Worm (Caenorhabditis elegans) whole organism, L1 larva: ENCODE measurements around the gene mdf-1.

Source experiments
- C04F5.9 ChIP-seq: sonication (generic microtip); optimal IDR thresholded peaks from 2 replicates; lab custom pipeline; 2016; ENCODE audit warnings: missing genetic modification characterization, missing compliant biosample characterization
- F16B12.6 ChIP-seq: fragments of 150-350 bp; optimal IDR thresholded peaks from 2 replicates; lab custom pipeline; 2014; ENCODE audit warnings: missing biosample characterization, missing genetic modification characterization
- Y116A8C.19 ChIP-seq: sonication (generic microtip); optimal IDR thresholded peaks from 2 replicates; lab custom pipeline; 2016; ENCODE audit warnings: missing compliant biosample characterization, missing genetic modification characterization, borderline replicate concordance
- aha-1 ChIP-seq: fragments of 150-350 bp; optimal IDR thresholded peaks from 2 replicates; lab custom pipeline; 2014; ENCODE audit warnings: missing biosample characterization, missing genetic modification characterization
- ama-1 ChIP-seq: fragments of 150-350 bp; optimal IDR thresholded peaks from 2 replicates; lab custom pipeline; 2014
- blmp-1 ChIP-seq: fragments of 150-350 bp; optimal IDR thresholded peaks from 2 replicates; lab custom pipeline; 2014; ENCODE audit warnings: missing biosample characterization, missing genetic modification characterization
- ceh-63 ChIP-seq: fragments of 200-800 bp; sonication (Bioruptor generic); optimal IDR thresholded peaks from 2 replicates; lab custom pipeline; 2018; ENCODE audit warnings: mild to moderate bottlenecking, missing genetic modification characterization, missing compliant biosample characterization
- ceh-8 ChIP-seq: fragments of 200-800 bp; sonication (Bioruptor generic); optimal IDR thresholded peaks from 2 replicates; lab custom pipeline; 2018; ENCODE audit warnings: mild to moderate bottlenecking, missing genetic modification characterization, moderate library complexity, missing compliant biosample characterization
- ceh-90 ChIP-seq: sonication (generic microtip); optimal IDR thresholded peaks from 2 replicates; lab custom pipeline; 2016; ENCODE audit warnings: missing genetic modification characterization, missing compliant biosample characterization
- dsc-1 ChIP-seq: sonication (generic microtip); optimal IDR thresholded peaks from 2 replicates; lab custom pipeline; 2016; ENCODE audit warnings: mild to moderate bottlenecking, missing genetic modification characterization, missing compliant biosample characterization
- efl-1 ChIP-seq, 4 experiments: fragments of 150-350 bp; optimal IDR thresholded peaks in 3 of 4; peaks in 1 of 4; 1 replicate in 1 of 4; 2 replicates in 3 of 4; lab custom pipeline; 2014; ENCODE audit warnings: missing biosample characterization in 2 of 4, missing genetic modification characterization in 2 of 4, missing genetic modification reagents in 2 of 4
- elt-2 ChIP-seq: sonication (generic microtip); optimal IDR thresholded peaks from 2 replicates; lab custom pipeline; 2016; ENCODE audit warnings: missing genetic modification characterization, mild to moderate bottlenecking, inconsistent platforms, missing compliant biosample characterization, missing genetic modification reagents
- elt-3 ChIP-seq, 6 experiments: fragments of 150-350 bp in 1 of 6; sonication (generic microtip); optimal IDR thresholded peaks; 2 replicates each; lab custom pipeline; 2017 to 2018; ENCODE audit warnings: missing biosample characterization in 6 of 6, missing genetic modification characterization in 6 of 6, inconsistent platforms in 1 of 6
- ets-5 ChIP-seq: fragments of 200-800 bp; sonication (Bioruptor generic); IDR thresholded peaks from 2 replicates; pipeline ENCODE4 v1.3.6; 2022; ENCODE audit warnings: missing genetic modification characterization, missing compliant biosample characterization
- fkh-4 ChIP-seq: sonication (generic microtip); optimal IDR thresholded peaks from 2 replicates; lab custom pipeline; 2016; ENCODE audit warnings: missing compliant biosample characterization, missing genetic modification characterization, borderline replicate concordance
- fkh-8 ChIP-seq: sonication (generic microtip); optimal IDR thresholded peaks from 2 replicates; lab custom pipeline; 2016; ENCODE audit warnings: mild to moderate bottlenecking, missing genetic modification characterization, missing compliant biosample characterization
- fos-1 ChIP-seq: fragments of 150-350 bp; optimal IDR thresholded peaks from 2 replicates; lab custom pipeline; 2014; ENCODE audit warnings: missing biosample characterization, missing genetic modification characterization
- irx-1 ChIP-seq: sonication (generic microtip); optimal IDR thresholded peaks from 2 replicates; lab custom pipeline; 2016; ENCODE audit warnings: missing genetic modification characterization, missing compliant biosample characterization
- isw-1 ChIP-seq: fragments of 200-800 bp; sonication (Bioruptor generic); IDR thresholded peaks from 2 replicates; pipeline ENCODE4 v1.3.6; 2022; ENCODE audit warnings: missing genetic modification characterization, missing compliant biosample characterization
- jun-1 ChIP-seq: fragments of 150-350 bp; optimal IDR thresholded peaks from 2 replicates; lab custom pipeline; 2014; ENCODE audit warnings: missing biosample characterization, missing genetic modification reagents, missing genetic modification characterization
- lin-13 ChIP-seq: fragments of 150-350 bp; optimal IDR thresholded peaks from 2 replicates; lab custom pipeline; 2014; ENCODE audit warnings: missing biosample characterization, missing genetic modification reagents, missing genetic modification characterization
- lin-14 ChIP-seq: fragments of 200-800 bp; sonication (Bioruptor generic); optimal IDR thresholded peaks from 2 replicates; lab custom pipeline; 2018; ENCODE audit warnings: mild to moderate bottlenecking, missing genetic modification characterization, moderate library complexity, missing compliant biosample characterization
- lin-35 ChIP-seq, 2 experiments: fragments of 150-350 bp; optimal IDR thresholded peaks; 2 replicates each; lab custom pipeline; 2014; ENCODE audit warnings: missing biosample characterization in 2 of 2, missing genetic modification characterization in 2 of 2, missing genetic modification reagents in 2 of 2
- lin-39 ChIP-seq: fragments of 150-350 bp; optimal IDR thresholded peaks from 2 replicates; lab custom pipeline; 2014; ENCODE audit warnings: missing biosample characterization, missing genetic modification reagents, missing genetic modification characterization
- lsy-2 ChIP-seq, 2 experiments: fragments of 150-350 bp; optimal IDR thresholded peaks; 2 replicates each; lab custom pipeline; 2014; ENCODE audit warnings: missing biosample characterization in 2 of 2, missing genetic modification characterization in 2 of 2
- mdl-1 ChIP-seq, 2 experiments: fragments of 150-350 bp; optimal IDR thresholded peaks; 2 replicates each; lab custom pipeline; 2014 to 2017; ENCODE audit warnings: missing biosample characterization in 2 of 2, missing genetic modification characterization in 2 of 2, inconsistent platforms in 1 of 2
- mef-2 ChIP-seq: fragments of 150-350 bp; optimal IDR thresholded peaks from 2 replicates; lab custom pipeline; 2014; ENCODE audit warnings: missing biosample characterization, missing genetic modification characterization
- mep-1 ChIP-seq: fragments of 150-350 bp; optimal IDR thresholded peaks from 2 replicates; lab custom pipeline; 2014; ENCODE audit warnings: missing biosample characterization, missing genetic modification characterization
- nhr-11 ChIP-seq: fragments of 150-350 bp; optimal IDR thresholded peaks from 2 replicates; lab custom pipeline; 2014; ENCODE audit warnings: missing biosample characterization, missing genetic modification characterization
- nhr-19 ChIP-seq: fragments of 200-800 bp; sonication (Bioruptor generic); conservative IDR thresholded peaks from 2 replicates; pipeline ENCODE4 v1.3.6; 2022; ENCODE audit warnings: missing genetic modification characterization, missing compliant biosample characterization
- nhr-237 ChIP-seq: fragments of 150-350 bp; optimal IDR thresholded peaks from 2 replicates; lab custom pipeline; 2014; ENCODE audit warnings: missing biosample characterization, missing genetic modification characterization
- nhr-28 ChIP-seq: fragments of 150-350 bp; optimal IDR thresholded peaks from 2 replicates; lab custom pipeline; 2014; ENCODE audit warnings: missing biosample characterization, missing genetic modification characterization
- nhr-47 ChIP-seq: sonication (generic microtip); optimal IDR thresholded peaks from 2 replicates; lab custom pipeline; 2016; ENCODE audit warnings: mild to moderate bottlenecking, missing genetic modification characterization, moderate library complexity, missing compliant biosample characterization
- nhr-71 ChIP-seq: sonication (generic microtip); optimal IDR thresholded peaks from 2 replicates; lab custom pipeline; 2016; ENCODE audit warnings: mild to moderate bottlenecking, missing genetic modification characterization, moderate library complexity, missing compliant biosample characterization
- nhr-76 ChIP-seq: sonication (generic microtip); optimal IDR thresholded peaks from 2 replicates; lab custom pipeline; 2017; ENCODE audit warnings: missing biosample characterization, missing genetic modification characterization
- nhr-77 ChIP-seq: fragments of 150-350 bp; optimal IDR thresholded peaks from 2 replicates; lab custom pipeline; 2014; ENCODE audit warnings: missing biosample characterization, missing genetic modification characterization
- nhr-85 ChIP-seq: sonication (generic microtip); peaks from one replicate; lab custom pipeline; 2016; ENCODE audit warnings: missing genetic modification characterization, inconsistent platforms, missing compliant biosample characterization
- pqm-1 ChIP-seq: sonication (generic microtip); optimal IDR thresholded peaks from 3 replicates; lab custom pipeline; 2017; ENCODE audit warnings: missing biosample characterization, missing genetic modification characterization
- skn-1 ChIP-seq: fragments of 150-350 bp; optimal IDR thresholded peaks from 2 replicates; lab custom pipeline; 2014; ENCODE audit warnings: missing biosample characterization, missing genetic modification characterization
- snu-23 ChIP-seq: sonication (generic microtip); optimal IDR thresholded peaks from 2 replicates; lab custom pipeline; 2016; ENCODE audit warnings: missing genetic modification characterization, missing compliant biosample characterization
- sup-37 ChIP-seq: fragments of 200-800 bp; sonication (Bioruptor generic); optimal IDR thresholded peaks from 2 replicates; lab custom pipeline; 2018; ENCODE audit warnings: mild to moderate bottlenecking, missing genetic modification characterization, missing compliant biosample characterization
- swsn-7 ChIP-seq: sonication (generic microtip); optimal IDR thresholded peaks from 2 replicates; lab custom pipeline; 2016; ENCODE audit warnings: missing genetic modification characterization, missing compliant biosample characterization
- tbx-2 ChIP-seq: sonication (generic microtip); optimal IDR thresholded peaks from 2 replicates; lab custom pipeline; 2016; ENCODE audit warnings: missing genetic modification characterization, missing compliant biosample characterization
- tlp-1 ChIP-seq: fragments of 150-350 bp; optimal IDR thresholded peaks from 2 replicates; lab custom pipeline; 2014; ENCODE audit warnings: missing biosample characterization, missing genetic modification characterization
- unc-30 ChIP-seq: sonication (generic microtip); optimal IDR thresholded peaks from 2 replicates; lab custom pipeline; 2017; ENCODE audit warnings: missing biosample characterization, missing genetic modification characterization
- unc-62 ChIP-seq: fragments of 150-350 bp; optimal IDR thresholded peaks from 2 replicates; lab custom pipeline; 2014; ENCODE audit warnings: missing biosample characterization, missing genetic modification reagents, missing genetic modification characterization
- unc-86 ChIP-seq: sonication (generic microtip); optimal IDR thresholded peaks from 2 replicates; lab custom pipeline; 2016; ENCODE audit warnings: missing genetic modification characterization, missing compliant biosample characterization
- unc-98 ChIP-seq: fragments of 200-800 bp; sonication (Bioruptor generic); IDR thresholded peaks from 2 replicates; pipeline ENCODE4 v1.3.6; 2022; ENCODE audit warnings: missing genetic modification characterization, missing compliant biosample characterization
- vab-15 ChIP-seq: sonication (generic microtip); optimal IDR thresholded peaks from 2 replicates; lab custom pipeline; 2017; ENCODE audit warnings: missing genotype, mild to moderate bottlenecking, missing genetic modification characterization, missing compliant biosample characterization
- xbp-1 ChIP-seq: sonication (generic microtip); optimal IDR thresholded peaks from 2 replicates; lab custom pipeline; 2016; ENCODE audit warnings: missing genetic modification characterization, missing compliant biosample characterization
- ztf-11 ChIP-seq, 2 experiments: sonication (generic microtip); optimal IDR thresholded peaks; 2 replicates each; lab custom pipeline; 2016 to 2017; ENCODE audit warnings: missing genetic modification characterization in 2 of 2, missing biosample characterization in 1 of 2, missing compliant biosample characterization in 1 of 2
- ztf-4 ChIP-seq: fragments of 150-350 bp; optimal IDR thresholded peaks from 2 replicates; lab custom pipeline; 2014; ENCODE audit warnings: missing biosample characterization, missing genetic modification characterization

Gene mdf-1

DNA sequence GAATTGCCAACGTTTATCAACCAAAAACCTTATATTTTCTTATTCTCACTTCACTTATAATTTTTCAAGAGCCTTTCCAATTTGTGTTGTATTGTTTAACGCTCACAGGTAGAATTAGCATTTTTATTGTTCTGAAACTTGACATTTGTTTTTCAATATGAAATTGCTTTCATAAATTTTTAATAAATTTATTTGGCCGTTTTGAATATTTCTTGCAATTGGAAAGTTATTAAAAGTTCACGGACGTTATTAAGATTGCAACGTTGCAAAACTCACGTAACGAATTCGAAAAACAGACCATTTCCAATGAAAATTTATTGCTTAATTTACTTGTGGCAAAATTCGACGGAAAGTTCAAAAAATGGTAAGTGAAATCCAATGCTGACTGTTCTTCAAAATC, 46.3 kb upstream of the mdf-1 start, which contains the start of gene K09G1.2:
K09G1.2 (plus strand) TSS at position 301 of the 400 bp plus-strand sequence.
- TF ChIP-seq lin-39 (tag; lab: Kevin White, UChicago) (no peak), xbp-1 (tag; lab: Kevin White, UChicago) (no peak), ceh-63 (GFP tag; lab: Kevin White, UChicago) (no peak)

DNA sequence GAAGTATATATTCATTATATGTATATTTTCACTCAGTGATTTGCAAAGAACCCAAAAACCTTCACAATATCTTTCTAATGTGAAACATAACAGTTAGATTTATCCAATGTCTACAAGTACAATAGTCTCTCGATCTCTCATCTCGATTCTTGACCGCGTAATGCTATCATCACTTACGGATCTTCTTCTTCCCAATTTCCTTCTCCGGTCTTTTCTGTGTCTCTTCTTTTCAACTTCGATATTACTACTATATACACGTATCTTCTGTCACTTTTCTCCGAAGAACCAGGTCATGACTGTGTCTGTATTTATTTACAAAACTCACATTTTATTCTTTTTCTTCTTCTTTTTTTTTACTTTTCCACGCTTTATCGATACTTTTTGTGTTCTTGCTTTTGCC, 44.5 kb upstream of the mdf-1 start:
- no peak for TF ChIP-seq aha-1 (tag; lab: Kevin White, UChicago)
- no peak for TF ChIP-seq Y116A8C.19 (tag; lab: Kevin White, UChicago)
- TF ChIP-seq tlp-1 (tag; lab: Kevin White, UChicago): no peak
- TF ChIP-seq ama-1 (lab: Kevin White, UChicago): no peak
- no peak for TF ChIP-seq ceh-90 (tag; lab: Kevin White, UChicago)
- TF ChIP-seq swsn-7 (tag; lab: Kevin White, UChicago): no peak
- peak; percentile 16 for TF ChIP-seq mep-1 (tag; lab: Kevin White, UChicago)
- no peak for TF ChIP-seq nhr-19
- TF ChIP-seq tbx-2 (tag; lab: Kevin White, UChicago): no peak
- TF ChIP-seq nhr-85 (tag; lab: Kevin White, UChicago): peak; percentile 68
- no peak for TF ChIP-seq nhr-76
- TF ChIP-seq F16B12.6 (tag; lab: Kevin White, UChicago): no peak
- TF ChIP-seq elt-3 (tag; optimal IDR thresholded peaks at IDR 0.05; lab: Kevin White, UChicago): peak in 2 of 6 experiments; percentile 40 to 41
- no peak for TF ChIP-seq fos-1
- no peak for TF ChIP-seq skn-1
- TF ChIP-seq nhr-47 (tag; lab: Kevin White, UChicago): no peak
- no peak for TF ChIP-seq unc-62
- no peak for TF ChIP-seq dsc-1
- TF ChIP-seq pqm-1 (tag; lab: Kevin White, UChicago): no peak
- TF ChIP-seq ceh-8 (GFP tag; lab: Kevin White, UChicago): no peak
- TF ChIP-seq unc-86 (tag; lab: Kevin White, UChicago): no peak
- no peak for TF ChIP-seq unc-30 (tag; lab: Kevin White, UChicago)
- no peak for TF ChIP-seq jun-1
- TF ChIP-seq snu-23: peak; percentile 34
- TF ChIP-seq isw-1 (GFP tag; lab: Robert Waterston, UW): no peak
- TF ChIP-seq lsy-2 (tag; optimal IDR thresholded peaks at IDR 0.05; lab: Kevin White, UChicago): no peak
- no peak for TF ChIP-seq ztf-4 (tag; lab: Kevin White, UChicago)
- TF ChIP-seq mef-2 (tag; lab: Kevin White, UChicago): no peak
- no peak for TF ChIP-seq unc-98 (GFP tag; lab: Robert Waterston, UW)
- no peak for TF ChIP-seq lin-13
- no peak for TF ChIP-seq lin-35 (GFP tag; optimal IDR thresholded peaks at IDR 0.05; lab: Kevin White, UChicago)
- no peak for TF ChIP-seq elt-2 (tag; lab: Kevin White, UChicago)
- no peak for TF ChIP-seq mdl-1 (tag; optimal IDR thresholded peaks at IDR 0.05; lab: Kevin White, UChicago)
- no peak for TF ChIP-seq lin-39 (tag; lab: Kevin White, UChicago)
- TF ChIP-seq nhr-77 (tag; lab: Kevin White, UChicago): no peak
- TF ChIP-seq C04F5.9 (tag; lab: Kevin White, UChicago): no peak
- no peak for TF ChIP-seq vab-15 (tag; lab: Kevin White, UChicago)
- TF ChIP-seq efl-1 (optimal IDR thresholded peaks at IDR 0.05; lab: Kevin White, UChicago): no peak
- TF ChIP-seq efl-1 (GFP tag; optimal IDR thresholded peaks at IDR 0.05 in 1 of 2; lab: Kevin White, UChicago): no peak
- TF ChIP-seq nhr-237 (tag; lab: Kevin White, UChicago): no peak
- TF ChIP-seq irx-1 (tag; lab: Kevin White, UChicago): no peak
- no peak for TF ChIP-seq ceh-63 (GFP tag; lab: Kevin White, UChicago)
- TF ChIP-seq sup-37 (GFP tag; lab: Kevin White, UChicago): no peak
- peak; percentile 57 for TF ChIP-seq lin-14
- no peak for TF ChIP-seq nhr-11 (tag; lab: Kevin White, UChicago)
- TF ChIP-seq nhr-28 (tag; lab: Kevin White, UChicago): no peak
- no peak for TF ChIP-seq ztf-11 (tag; optimal IDR thresholded peaks at IDR 0.05; lab: Kevin White, UChicago)
- no peak for TF ChIP-seq fkh-8
- TF ChIP-seq xbp-1 (tag; lab: Kevin White, UChicago): no peak
- peak; percentile 5 for TF ChIP-seq nhr-71
- peak; percentile 68 for TF ChIP-seq blmp-1 (tag; lab: Kevin White, UChicago)
- no peak for TF ChIP-seq fkh-4 (tag; lab: Kevin White, UChicago)
- no peak for TF ChIP-seq ets-5 (GFP tag; lab: Robert Waterston, UW)
